Fruit fly (Drosophila melanogaster) whole organism, larva: ENCODE data around the gene CG34132.
"Not testable (repeated sequence)": the region's sequence is repeated elsewhere in the genome, so short reads cannot be mapped to it uniquely, and the experiment has no call there.

Experiments used
- noc ChIP-seq: fragments of 200-800 bp; sonication (Bioruptor generic); optimal IDR thresholded peaks from 3 replicates; lab custom pipeline; 2019; ENCODE audit warnings: missing biosample characterization, mild to moderate bottlenecking, missing genetic modification characterization, moderate library complexity

CG34132 gene

dm6 chr2L:7885271-7885670, at the start of gene CG34132, which contains the start of gene SmE:
TSS of gene CG34132 (plus strand) at chr2L:7885503.
TSS of gene SmE (minus strand) at chr2L:7885450.
- no peak for TF ChIP-seq noc (tag; lab: Kevin White, UChicago)

dm6 chr2L:7838024-7838423, 47.3 kb upstream of the CG34132 start:
- TF ChIP-seq noc (tag; lab: Kevin White, UChicago), result no peak

- TF ChIP-seq noc (tag; lab: Kevin White, UChicago), result no peak
Observed at dm6 chr2L:7840152-7840551, 45.2 kb upstream of the CG34132 start, which contains the start of gene CG14537. TSS of gene CG14537 (plus strand) at chr2L:7840452.

- no peak for TF ChIP-seq noc (tag; lab: Kevin White, UChicago)
Observed at dm6 chr2L:7841244-7841643, 44.1 kb upstream of the CG34132 start.

- no peak for TF ChIP-seq noc (tag; lab: Kevin White, UChicago)
Observed at dm6 chr2L:7849472-7849871, 35.8 kb upstream of the CG34132 start.

dm6 chr2L:7850406-7850805, 34.9 kb upstream of the CG34132 start:
- TF ChIP-seq noc (tag; lab: Kevin White, UChicago), result no peak

dm6 chr2L:7851609-7852008, 33.7 kb upstream of the CG34132 start:
- TF ChIP-seq noc (tag; lab: Kevin White, UChicago), result no peak

dm6 chr2L:7855108-7855507, 30.2 kb upstream of the CG34132 start, which contains the start of gene CG14535:
TSS of gene CG14535 (minus strand) at chr2L:7855475.
- no peak for TF ChIP-seq noc (tag; lab: Kevin White, UChicago)

- TF ChIP-seq noc (tag; lab: Kevin White, UChicago), result not testable (repeated sequence)
Observed at dm6 chr2L:7856380-7857127, 28.7 kb upstream of the CG34132 start, which contains the start of gene lectin-28C. TSS of gene lectin-28C (plus strand) at chr2L:7857077.

- TF ChIP-seq noc (tag; lab: Kevin White, UChicago), result no peak
Observed at dm6 chr2L:7860739-7861138, 24.6 kb upstream of the CG34132 start, which contains the start of gene TwdlE. TSS of gene TwdlE (minus strand) at chr2L:7860839.

dm6 chr2L:7861733-7862132, 23.6 kb upstream of the CG34132 start:
- TF ChIP-seq noc (tag; lab: Kevin White, UChicago), result no peak

dm6 chr2L:7868608-7869007, 16.7 kb upstream of the CG34132 start:
- no peak for TF ChIP-seq noc (tag; lab: Kevin White, UChicago)

dm6 chr2L:7870212-7870611, 15.1 kb upstream of the CG34132 start:
- no peak for TF ChIP-seq noc (tag; lab: Kevin White, UChicago)

- no peak for TF ChIP-seq noc (tag; lab: Kevin White, UChicago)
Observed at dm6 chr2L:7871332-7871731, 14.0 kb upstream of the CG34132 start, which contains the start of gene Proc. TSS of gene Proc (minus strand) at chr2L:7871432.

- no peak for TF ChIP-seq noc (tag; lab: Kevin White, UChicago)
Observed at dm6 chr2L:7871821-7872524, 13.3 kb upstream of the CG34132 start.

- no peak for TF ChIP-seq noc (tag; lab: Kevin White, UChicago)
Observed at dm6 chr2L:7872680-7873079, 12.6 kb upstream of the CG34132 start.
